Worm (Caenorhabditis elegans) whole organism, midembryonic: ENCODE data around the gene C04A2.15.

Experiments
- T22C8.4 ChIP-seq: fragments of 200-800 bp; sonication (Bioruptor generic); IDR thresholded peaks from 2 replicates; pipeline ENCODE4 v1.3.6; 2022; ENCODE audit warnings: missing genetic modification characterization, missing compliant biosample characterization
- flt-1 ChIP-seq: fragments of 200-800 bp; sonication (Bioruptor generic); IDR thresholded peaks from 2 replicates; pipeline ENCODE4 v1.3.6; 2022; ENCODE audit warnings: missing genetic modification characterization, missing compliant biosample characterization
- klf-2 ChIP-seq: fragments of 200-800 bp; sonication (Bioruptor generic); conservative IDR thresholded peaks from 2 replicates; pipeline ENCODE4 v1.3.6; 2022; ENCODE audit warnings: missing genetic modification reagents, missing genetic modification characterization, missing compliant biosample characterization
- med-1 ChIP-seq: sonication (generic microtip); optimal IDR thresholded peaks from 2 replicates; lab custom pipeline; 2017; ENCODE audit warnings: missing genetic modification characterization, mild to moderate bottlenecking, missing compliant biosample characterization, antibody characterized with exemption, missing genetic modification reagents; ENCODE audit not compliant: insufficient read depth
- ref-1 ChIP-seq: fragments of 200-800 bp; sonication (Bioruptor generic); conservative IDR thresholded peaks from 2 replicates; pipeline ENCODE4 v1.3.6; 2022; ENCODE audit warnings: missing genetic modification reagents, missing genetic modification characterization, missing compliant biosample characterization
- tab-1 ChIP-seq: fragments of 200-800 bp; sonication (Bioruptor generic); IDR thresholded peaks from 2 replicates; pipeline ENCODE4 v1.3.6; 2022; ENCODE audit warnings: missing genetic modification characterization, missing compliant biosample characterization
- ztf-23 ChIP-seq: fragments of 200-800 bp; sonication (Bioruptor generic); IDR thresholded peaks from 2 replicates; pipeline ENCODE4 v1.3.6; 2022; ENCODE audit warnings: missing genetic modification reagents, missing genetic modification characterization, missing compliant biosample characterization
- ztf-29 ChIP-seq: fragments of 200-800 bp; sonication (Bioruptor generic); IDR thresholded peaks from 2 replicates; pipeline ENCODE4 v1.3.6; 2022; ENCODE audit warnings: missing genetic modification reagents, missing genetic modification characterization, missing compliant biosample characterization

- TF ChIP-seq flt-1 (GFP tag; lab: Robert Waterston, UW) (no peak), ztf-23 (GFP tag; lab: Robert Waterston, UW) (no peak), med-1 (GFP tag; lab: Kevin White, UChicago) (no peak), ztf-29 (GFP tag; lab: Robert Waterston, UW) (no peak), klf-2 (GFP tag; lab: Robert Waterston, UW) (no peak), T22C8.4 (GFP tag; lab: Robert Waterston, UW) (no peak), tab-1 (no peak), ref-1 (GFP tag; lab: Robert Waterston, UW) (no peak)
Measured at ce11 chrII:6884568-6884967, 32.5 kb downstream of the C04A2.15 start.
